Worm (Caenorhabditis elegans) whole organism, L2 larva: ENCODE data around the gene Y39A3B.8.

Source experiments
- C34F6.9 ChIP-seq: fragments of 150-350 bp; optimal IDR thresholded peaks from 2 replicates; lab custom pipeline; 2014; ENCODE audit warnings: missing biosample characterization, missing genetic modification characterization
- F13H6.1 ChIP-seq: sonication (generic microtip); optimal IDR thresholded peaks from 2 replicates; lab custom pipeline; 2016; ENCODE audit warnings: missing genetic modification characterization, missing compliant biosample characterization
- R02D3.7 ChIP-seq: fragments of 150-350 bp; optimal IDR thresholded peaks from 2 replicates; lab custom pipeline; 2014; ENCODE audit warnings: missing biosample characterization, missing genetic modification characterization
- Y55F3AM.14 ChIP-seq: fragments of 200-800 bp; sonication (Bioruptor generic); optimal IDR thresholded peaks from 2 replicates; lab custom pipeline; 2018; ENCODE audit warnings: mild to moderate bottlenecking, missing genetic modification characterization, missing compliant biosample characterization
- ZK546.5 ChIP-seq: sonication (generic microtip); optimal IDR thresholded peaks from 2 replicates; lab custom pipeline; 2017; ENCODE audit warnings: missing biosample characterization, missing genetic modification characterization
- alr-1 ChIP-seq: fragments of 150-350 bp; optimal IDR thresholded peaks from 2 replicates; lab custom pipeline; 2014; ENCODE audit warnings: missing biosample characterization, missing genetic modification characterization
- blmp-1 ChIP-seq: sonication (generic microtip); optimal IDR thresholded peaks from 2 replicates; lab custom pipeline; 2017; ENCODE audit warnings: missing genetic modification characterization, mild to moderate bottlenecking, missing compliant biosample characterization, antibody characterized with exemption, moderate library complexity; ENCODE audit not compliant: insufficient read depth
- ceh-16 ChIP-seq: fragments of 150-350 bp; optimal IDR thresholded peaks from 2 replicates; lab custom pipeline; 2014; ENCODE audit warnings: missing biosample characterization, missing genetic modification characterization
- dmd-4 ChIP-seq: sonication (generic microtip); optimal IDR thresholded peaks from 2 replicates; lab custom pipeline; 2017; ENCODE audit warnings: missing biosample characterization, missing genetic modification characterization
- egl-27 ChIP-seq: sonication (generic microtip); optimal IDR thresholded peaks from 3 replicates; lab custom pipeline; 2017; ENCODE audit warnings: missing biosample characterization, missing genetic modification reagents, missing genetic modification characterization
- elt-1 ChIP-seq: fragments of 150-350 bp; optimal IDR thresholded peaks from 2 replicates; lab custom pipeline; 2014; ENCODE audit warnings: missing biosample characterization, missing genetic modification characterization
- elt-3 ChIP-seq: sonication (generic microtip); optimal IDR thresholded peaks from 2 replicates; lab custom pipeline; 2017; ENCODE audit warnings: missing biosample characterization, missing genetic modification characterization
- fos-1 ChIP-seq: fragments of 150-350 bp; optimal IDR thresholded peaks from 2 replicates; lab custom pipeline; 2014; ENCODE audit warnings: missing biosample characterization, missing genetic modification characterization
- gmeb-1 ChIP-seq: fragments of 150-350 bp; optimal IDR thresholded peaks from 2 replicates; lab custom pipeline; 2014; ENCODE audit warnings: missing biosample characterization, missing genetic modification characterization
- lin-39 ChIP-seq: fragments of 150-350 bp; optimal IDR thresholded peaks from 2 replicates; lab custom pipeline; 2014; ENCODE audit warnings: missing biosample characterization, missing genetic modification reagents, missing genetic modification characterization
- mab-5 ChIP-seq: fragments of 150-350 bp; optimal IDR thresholded peaks from 2 replicates; lab custom pipeline; 2014; ENCODE audit warnings: missing biosample characterization, missing genetic modification characterization
- nhr-10 ChIP-seq: sonication (generic microtip); optimal IDR thresholded peaks from 2 replicates; lab custom pipeline; 2017; ENCODE audit warnings: missing biosample characterization, missing genetic modification characterization
- nhr-11 ChIP-seq: fragments of 150-350 bp; optimal IDR thresholded peaks from 2 replicates; lab custom pipeline; 2014; ENCODE audit warnings: missing biosample characterization, missing genetic modification characterization
- nhr-12 ChIP-seq: fragments of 150-350 bp; optimal IDR thresholded peaks from 2 replicates; lab custom pipeline; 2014; ENCODE audit warnings: missing biosample characterization, missing genetic modification characterization
- nhr-129 ChIP-seq: fragments of 150-350 bp; optimal IDR thresholded peaks from 2 replicates; lab custom pipeline; 2014; ENCODE audit warnings: missing biosample characterization, missing genetic modification characterization
- nhr-21 ChIP-seq: fragments of 150-350 bp; optimal IDR thresholded peaks from 2 replicates; lab custom pipeline; 2014; ENCODE audit warnings: missing biosample characterization, missing genetic modification characterization
- nhr-237 ChIP-seq: fragments of 150-350 bp; optimal IDR thresholded peaks from 2 replicates; lab custom pipeline; 2014; ENCODE audit warnings: missing biosample characterization, missing genetic modification characterization
- nhr-25 ChIP-seq: fragments of 150-350 bp; sonication (generic microtip); optimal IDR thresholded peaks from 3 replicates; lab custom pipeline; 2014; ENCODE audit warnings: missing biosample characterization, missing genetic modification characterization
- nhr-6 ChIP-seq: fragments of 150-350 bp; optimal IDR thresholded peaks from 2 replicates; lab custom pipeline; 2014; ENCODE audit warnings: missing biosample characterization, missing genetic modification characterization
- nhr-77 ChIP-seq: fragments of 150-350 bp; optimal IDR thresholded peaks from 2 replicates; lab custom pipeline; 2014; ENCODE audit warnings: missing biosample characterization, missing genetic modification characterization
- peb-1 ChIP-seq: fragments of 150-350 bp; optimal IDR thresholded peaks from 2 replicates; lab custom pipeline; 2014; ENCODE audit warnings: missing biosample characterization, missing genetic modification characterization
- sem-4 ChIP-seq: fragments of 150-350 bp; optimal IDR thresholded peaks from 2 replicates; lab custom pipeline; 2014; ENCODE audit warnings: missing biosample characterization, missing genetic modification reagents, missing genetic modification characterization
- skn-1 ChIP-seq: sonication (generic microtip); optimal IDR thresholded peaks from 2 replicates; lab custom pipeline; 2017; ENCODE audit warnings: missing biosample characterization, missing genetic modification characterization
- sma-3 ChIP-seq: sonication (generic microtip); optimal IDR thresholded peaks from 2 replicates; lab custom pipeline; 2016; ENCODE audit warnings: missing genetic modification reagents, missing genetic modification characterization, missing compliant biosample characterization
- sma-9 ChIP-seq, 2 experiments: fragments of 150-350 bp in 1 of 2; sonication (generic microtip) in 1 of 2; optimal IDR thresholded peaks; 2 replicates each; lab custom pipeline; 2014 to 2016; ENCODE audit warnings: missing genetic modification characterization in 2 of 2, mild to moderate bottlenecking in 1 of 2, missing biosample characterization in 1 of 2, missing compliant biosample characterization in 1 of 2, missing genetic modification reagents in 1 of 2, moderate library complexity in 1 of 2
- unc-39 ChIP-seq: fragments of 150-350 bp; optimal IDR thresholded peaks from 2 replicates; lab custom pipeline; 2014; ENCODE audit warnings: missing biosample characterization, missing genetic modification characterization
- unc-55 ChIP-seq: fragments of 150-350 bp; sonication (generic microtip); optimal IDR thresholded peaks from 3 replicates; lab custom pipeline; 2014; ENCODE audit warnings: missing biosample characterization, missing genetic modification reagents, missing genetic modification characterization
- unc-62 ChIP-seq: fragments of 150-350 bp; optimal IDR thresholded peaks from 2 replicates; lab custom pipeline; 2014; ENCODE audit warnings: missing biosample characterization, missing genetic modification reagents, missing genetic modification characterization
- zag-1 ChIP-seq: fragments of 150-350 bp; optimal IDR thresholded peaks from 2 replicates; lab custom pipeline; 2014; ENCODE audit warnings: missing biosample characterization, missing genetic modification characterization
- ztf-1 ChIP-seq: fragments of 200-800 bp; sonication (Bioruptor generic); conservative IDR thresholded peaks from 2 replicates; pipeline ENCODE4 v1.3.6; 2022; ENCODE audit warnings: missing genetic modification characterization, missing compliant biosample characterization
- ztf-11 ChIP-seq: sonication (generic microtip); optimal IDR thresholded peaks from 2 replicates; lab custom pipeline; 2017; ENCODE audit warnings: missing biosample characterization, missing genetic modification characterization

Y39A3B.8 gene

DNA sequence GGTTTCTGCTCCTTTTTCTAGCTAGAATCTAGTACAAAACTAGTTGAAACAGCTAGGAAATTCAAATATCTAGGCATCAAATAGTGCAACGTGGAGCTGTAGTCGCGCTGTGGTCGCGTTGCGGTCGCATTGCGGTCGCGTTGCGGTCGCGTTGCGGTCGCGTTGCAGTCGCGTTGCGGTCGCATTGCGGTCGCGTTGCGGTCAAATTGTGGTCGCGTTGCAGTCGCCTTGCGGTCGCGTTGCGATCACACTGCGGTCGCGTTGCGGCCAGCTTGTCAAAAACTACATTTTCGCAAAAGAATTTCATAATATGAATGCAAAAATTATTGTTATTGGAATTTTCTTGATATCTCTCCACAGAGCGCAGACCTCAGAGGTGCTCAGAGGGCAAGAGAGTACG lies 11.8 kb upstream of the Y39A3B.8 start:
- no peak for TF ChIP-seq nhr-10 (tag; lab: Kevin White, UChicago)
- TF ChIP-seq elt-3 (tag; lab: Kevin White, UChicago), result no peak
- no peak for TF ChIP-seq nhr-237
- no peak for TF ChIP-seq sma-9 (GFP tag; optimal IDR thresholded peaks at IDR 0.05; lab: Kevin White, UChicago)
- TF ChIP-seq sma-9 (tag; optimal IDR thresholded peaks at IDR 0.05; lab: Kevin White, UChicago), result no peak
- TF ChIP-seq elt-1 (tag; lab: Kevin White, UChicago), result no peak
- TF ChIP-seq nhr-11 (tag; lab: Kevin White, UChicago), result no peak
- no peak for TF ChIP-seq fos-1 (tag; lab: Kevin White, UChicago)

DNA sequence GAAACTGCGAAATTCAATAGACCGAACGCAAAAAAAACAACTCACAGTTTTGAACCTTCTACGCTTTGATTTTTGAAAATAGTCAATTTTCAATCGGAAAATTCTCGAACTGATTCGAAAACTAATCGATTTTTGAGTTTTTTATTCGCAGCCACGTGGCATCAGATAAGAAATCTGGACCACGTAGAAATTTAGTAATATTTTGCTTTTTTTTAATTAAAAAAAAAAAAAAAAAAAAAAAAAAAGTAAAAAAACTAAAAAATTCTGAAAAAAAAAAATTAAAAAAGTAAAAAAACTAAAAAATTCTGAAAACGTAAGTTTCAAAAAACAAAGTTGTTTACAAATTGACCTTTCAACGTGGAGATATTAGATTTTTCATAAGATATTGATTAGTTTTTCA lies 11.2 kb upstream of the Y39A3B.8 start, which contains the start of gene R155.3:
R155.3 (minus strand) TSS at position 101 of the 400 bp plus-strand sequence.
- TF ChIP-seq skn-1 (tag; lab: Kevin White, UChicago), result no peak
- no peak for TF ChIP-seq nhr-129 (tag; lab: Kevin White, UChicago)
- TF ChIP-seq nhr-10 (tag; lab: Kevin White, UChicago), result no peak
- TF ChIP-seq nhr-6 (tag; lab: Kevin White, UChicago), result no peak
- no peak for TF ChIP-seq ZK546.5
- TF ChIP-seq dmd-4, result no peak
- no peak for TF ChIP-seq unc-55 (GFP tag; lab: Kevin White, UChicago)
- no peak for TF ChIP-seq F13H6.1 (tag; lab: Kevin White, UChicago)
- no peak for TF ChIP-seq C34F6.9 (tag; lab: Kevin White, UChicago)
- no peak for TF ChIP-seq peb-1
- TF ChIP-seq alr-1, result no peak
- no peak for TF ChIP-seq lin-39 (tag; lab: Kevin White, UChicago)
- TF ChIP-seq unc-62 (GFP tag; lab: Kevin White, UChicago), result no peak
- TF ChIP-seq sma-3, result no peak
- no peak for TF ChIP-seq gmeb-1 (tag; lab: Kevin White, UChicago)

DNA sequence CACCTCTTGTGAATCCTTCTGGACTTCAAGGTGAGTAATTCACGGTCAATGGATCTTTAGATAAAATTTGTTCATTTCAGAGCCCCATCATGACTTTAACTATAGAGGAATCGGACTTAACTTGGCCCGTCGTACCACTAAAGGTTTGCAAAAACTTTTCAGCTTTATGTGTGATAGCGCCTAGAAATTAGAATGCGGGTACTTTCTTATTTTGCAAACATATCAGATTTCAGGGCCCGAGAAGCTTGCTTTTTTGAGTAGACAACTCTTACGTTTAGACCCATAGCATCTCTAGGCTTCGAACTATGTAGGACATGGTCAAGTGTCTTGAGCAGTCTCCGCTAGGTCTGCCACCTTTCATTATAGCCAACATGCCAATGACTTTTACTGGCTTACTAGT lies 10.4 kb upstream of the Y39A3B.8 start:
- TF ChIP-seq unc-62 (GFP tag; lab: Kevin White, UChicago) (no peak), fos-1 (tag; lab: Kevin White, UChicago) (no peak), nhr-12 (no peak), ZK546.5 (no peak), alr-1 (no peak), nhr-21 (tag; lab: Kevin White, UChicago) (no peak), unc-39 (no peak), elt-3 (tag; lab: Kevin White, UChicago) (no peak), Y55F3AM.14 (GFP tag; lab: Kevin White, UChicago) (no peak), mab-5 (tag; lab: Kevin White, UChicago) (no peak), nhr-25 (tag; lab: Kevin White, UChicago) (no peak), R02D3.7 (tag; lab: Kevin White, UChicago) (no peak), sma-9 (GFP tag; optimal IDR thresholded peaks at IDR 0.05; lab: Kevin White, UChicago) (no peak), sma-9 (tag; optimal IDR thresholded peaks at IDR 0.05; lab: Kevin White, UChicago) (no peak), unc-55 (GFP tag; lab: Kevin White, UChicago) (no peak), ztf-1 (GFP tag; lab: Robert Waterston, UW) (no peak), nhr-11 (tag; lab: Kevin White, UChicago) (no peak), dmd-4 (no peak), gmeb-1 (tag; lab: Kevin White, UChicago) (no peak), zag-1 (tag; lab: Kevin White, UChicago) (no peak)
- TF ChIP-seq, all 48 proteins: peak for 0

DNA sequence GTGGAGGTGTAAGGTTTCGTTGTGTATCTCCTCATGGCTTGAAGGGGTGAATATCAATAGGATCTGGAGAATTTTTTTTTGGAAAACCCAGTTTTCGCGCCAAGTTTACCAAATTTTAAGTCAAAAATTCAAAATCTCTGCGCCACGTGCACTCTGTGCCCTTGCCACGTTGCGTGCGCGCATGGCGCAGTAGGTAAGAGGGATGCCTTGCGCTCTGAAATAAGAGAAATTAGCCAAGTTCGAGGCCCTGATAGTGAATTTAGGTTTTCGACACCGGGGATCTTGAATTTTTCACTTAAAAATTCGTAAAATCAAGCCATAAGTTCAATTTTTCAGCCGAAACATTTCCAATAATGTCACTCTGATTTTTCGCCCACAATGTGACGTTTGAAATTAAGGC lies 6.3 kb upstream of the Y39A3B.8 start:
- TF ChIP-seq nhr-237 (no peak), ZK546.5 (no peak), nhr-129 (tag; lab: Kevin White, UChicago) (no peak), gmeb-1 (tag; lab: Kevin White, UChicago) (no peak), ceh-16 (tag; lab: Kevin White, UChicago) (no peak), nhr-77 (tag; lab: Kevin White, UChicago) (no peak), elt-3 (tag; lab: Kevin White, UChicago) (no peak), blmp-1 (tag; lab: Kevin White, UChicago) (no peak), dmd-4 (no peak), ztf-11 (no peak), nhr-25 (tag; lab: Kevin White, UChicago) (no peak), sem-4 (tag; lab: Kevin White, UChicago) (no peak), F13H6.1 (tag; lab: Kevin White, UChicago) (no peak), egl-27 (tag; lab: Kevin White, UChicago) (no peak), zag-1 (tag; lab: Kevin White, UChicago) (no peak), nhr-10 (tag; lab: Kevin White, UChicago) (no peak), nhr-11 (tag; lab: Kevin White, UChicago) (no peak), elt-1 (tag; lab: Kevin White, UChicago) (no peak)
- TF ChIP-seq, all 48 proteins: peak for 0
